Fruit fly (Drosophila melanogaster): Measurements from ENCODE around the gene Abp1.
A peak's percentile ranks its signal among the peaks of the same experiment; 100 is the strongest.

Gene Abp1

DNA sequence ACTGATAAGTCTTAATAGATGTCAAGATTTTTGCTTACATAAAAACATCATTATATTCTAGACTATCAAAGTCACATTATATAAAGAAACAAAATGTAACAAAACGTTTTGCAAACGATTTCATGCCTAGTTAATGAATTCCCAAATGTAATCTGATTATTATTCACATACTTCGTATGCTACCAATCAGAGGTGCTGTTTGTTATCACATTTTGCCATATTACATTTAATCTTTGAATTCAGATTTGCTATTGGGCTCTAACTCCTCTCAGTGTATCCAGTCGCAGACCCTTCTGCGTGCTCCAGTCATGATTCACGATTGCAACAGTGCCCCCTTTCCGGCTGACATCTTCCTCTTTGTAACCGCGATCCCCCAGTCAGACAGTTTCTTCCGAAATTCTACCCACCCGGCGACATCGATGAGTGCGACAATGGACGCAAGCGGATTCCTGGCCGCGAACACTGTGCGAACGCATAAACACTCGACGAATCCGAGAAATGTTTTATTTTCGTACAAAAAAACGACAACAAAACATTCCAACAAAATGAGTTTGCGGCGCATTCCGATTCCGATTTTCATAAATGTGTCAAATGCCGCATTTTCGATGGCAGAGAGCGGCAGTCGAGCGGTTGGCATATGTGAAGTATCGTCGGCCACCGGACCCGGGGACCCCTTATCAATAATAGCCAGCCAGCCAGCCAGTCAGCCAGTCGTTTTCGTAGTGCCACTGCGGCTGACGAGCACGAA is 2.2 kb upstream of the Abp1 start (continued):
- TF ChIP-seq CG6689 (GFP tag; IDR thresholded peaks at IDR 0.05) (no peak), HLH3B (GFP tag; IDR thresholded peaks at IDR 0.05) (peak; percentile 5; the same call in 1 of the 2 replicates), CG9609 (GFP tag; optimal IDR thresholded peaks at IDR 0.05) (no peak), CG11560 (tag; IDR thresholded peaks at IDR 0.05) (no peak), CG10959 (GFP tag; IDR thresholded peaks at IDR 0.05) (no peak), Sry-β (GFP tag; optimal IDR thresholded peaks at IDR 0.05) (no peak), tna (GFP tag; IDR thresholded peaks at IDR 0.05; ENCODE audit: partially characterized antibody) (no peak), sc (optimal IDR thresholded peaks at IDR 0.05) (no peak), sc (GFP tag; optimal IDR thresholded peaks at IDR 0.05) (no peak), Vsx1 (GFP tag; optimal IDR thresholded peaks at IDR 0.05) (no peak), CG12942 (GFP tag; optimal IDR thresholded peaks at IDR 0.05) (no peak), crp (GFP tag; optimal IDR thresholded peaks at IDR 0.05) (no peak), CG1529 (GFP tag; optimal IDR thresholded peaks at IDR 0.05) (no peak), sens (GFP tag) (peak; percentile 36), CG9437 (GFP tag; optimal IDR thresholded peaks at IDR 0.05) (no peak), Rfx (GFP tag; IDR thresholded peaks at IDR 0.05) (peak; percentile 44; the same call in 1 of the 2 replicates), yki (optimal IDR thresholded peaks at IDR 0.05) (no peak), CG8290 (GFP tag; optimal IDR thresholded peaks at IDR 0.05) (no peak), CG8290 (tag; optimal IDR thresholded peaks at IDR 0.05) (no peak), vvl (GFP tag; IDR thresholded peaks at IDR 0.05) (0 out of 2 replicates have a peak, but pooled peaks have one; percentile 36), kay (GFP tag; optimal IDR thresholded peaks at IDR 0.05) (peak; percentile 14), CG8765 (GFP tag; IDR thresholded peaks at IDR 0.05) (no peak), onecut (GFP tag; IDR thresholded peaks at IDR 0.05) (no peak), vfl (GFP tag; optimal IDR thresholded peaks at IDR 0.05) (no peak), pita (GFP tag; optimal IDR thresholded peaks at IDR 0.05) (no peak), B-H2 (GFP tag; optimal IDR thresholded peaks at IDR 0.05) (no peak), Drgx (GFP tag; IDR thresholded peaks at IDR 0.05) (no peak), H2.0 (GFP tag; IDR thresholded peaks at IDR 0.05) (0 out of 2 replicates have a peak, but pooled peaks have one; percentile 3), Dip2 (GFP tag; IDR thresholded peaks at IDR 0.05) (no peak), HmgD (GFP tag; optimal IDR thresholded peaks at IDR 0.05) (no peak), CG34224 (GFP tag; IDR thresholded peaks at IDR 0.05; ENCODE audit: partially characterized antibody) (no peak), CG9215 (GFP tag; IDR thresholded peaks at IDR 0.05) (0 out of 2 replicates have a peak, but pooled peaks have one; percentile 10), Ets65A (GFP tag) (no peak), phol (tag; optimal IDR thresholded peaks at IDR 0.05) (peak; percentile 25), ems (GFP tag; optimal IDR thresholded peaks at IDR 0.05) (no peak), esg (GFP tag; conservative IDR thresholded peaks at IDR 0.05) (no peak), gsb (GFP tag; IDR thresholded peaks at IDR 0.05) (no peak), hbn (GFP tag; IDR thresholded peaks at IDR 0.05; ENCODE audit: partially characterized antibody) (no peak), CG2199 (GFP tag; IDR thresholded peaks at IDR 0.05) (peak; percentile 80; the same call in 1 of the 3 replicates), CG10462 (GFP tag; optimal IDR thresholded peaks at IDR 0.05) (no peak), cas (GFP tag; IDR thresholded peaks at IDR 0.05) (no peak), Oaz (GFP tag; IDR thresholded peaks at IDR 0.05) (no peak), Hmx (GFP tag; optimal IDR thresholded peaks at IDR 0.05) (no peak), eyg (GFP tag; optimal IDR thresholded peaks at IDR 0.05) (no peak), CG14667 (GFP tag; IDR thresholded peaks at IDR 0.05) (no peak), CG4707 (GFP tag; optimal IDR thresholded peaks at IDR 0.05) (no peak), z (GFP tag; IDR thresholded peaks at IDR 0.05) (no peak), Xrp1 (GFP tag; IDR thresholded peaks at IDR 0.05) (no peak), CG31365 (tag; optimal IDR thresholded peaks at IDR 0.05) (no peak), bowl (GFP tag; IDR thresholded peaks at IDR 0.05) (no peak), Usf (GFP tag; optimal IDR thresholded peaks at IDR 0.05) (no peak), dysf (GFP tag; IDR thresholded peaks at IDR 0.05) (0 out of 3 replicates have a peak, but pooled peaks have one; percentile 20)

All from whole organism, embryonic.